Fruit fly (Drosophila melanogaster) whole organism, embryonic: Measurements from ENCODE around the gene Efhc1.1.

Experiments
- ATbp ChIP-seq: fragments of 200-800 bp; sonication (Bioruptor generic); optimal IDR thresholded peaks from 2 replicates; lab custom pipeline; 2017; ENCODE audit warnings: missing biosample characterization, mild to moderate bottlenecking, missing genetic modification characterization, missing genetic modification reagents
- CG10565 ChIP-seq: fragments of 200-800 bp; sonication (Bioruptor generic); optimal IDR thresholded peaks from 3 replicates; lab custom pipeline; 2016; ENCODE audit warnings: missing biosample characterization, mild to moderate bottlenecking, missing genetic modification characterization
- CG12155 ChIP-seq: fragments of 200-800 bp; sonication (Bioruptor generic); optimal IDR thresholded peaks from 3 replicates; lab custom pipeline; 2016; ENCODE audit warnings: missing biosample characterization, missing genetic modification characterization
- CG13424 ChIP-seq: fragments of 200-800 bp; sonication (Bioruptor generic); optimal IDR thresholded peaks from 2 replicates; lab custom pipeline; 2019; ENCODE audit warnings: missing biosample characterization, mild to moderate bottlenecking, missing genetic modification characterization, moderate library complexity
- CG16815 ChIP-seq: fragments of 200-800 bp; sonication (Bioruptor generic); optimal IDR thresholded peaks from 3 replicates; lab custom pipeline; 2017; ENCODE audit warnings: missing biosample characterization, mild to moderate bottlenecking, missing genetic modification characterization
- CG2116 ChIP-seq: fragments of 200-800 bp; sonication (Bioruptor generic); optimal IDR thresholded peaks from 3 replicates; lab custom pipeline; 2018; ENCODE audit warnings: missing biosample characterization, mild to moderate bottlenecking, missing genetic modification characterization
- CG3065 ChIP-seq: fragments of 200-800 bp; sonication (Bioruptor generic); optimal IDR thresholded peaks from 2 replicates; lab custom pipeline; 2016; ENCODE audit warnings: missing biosample characterization, missing genetic modification characterization
- CG33557 ChIP-seq: fragments of 200-800 bp; sonication (Bioruptor generic); optimal IDR thresholded peaks from 2 replicates; lab custom pipeline; 2019; ENCODE audit warnings: missing biosample characterization, mild to moderate bottlenecking, missing genetic modification characterization, moderate library complexity
- CG4617 ChIP-seq: fragments of 200-800 bp; sonication (Bioruptor generic); optimal IDR thresholded peaks from 3 replicates; lab custom pipeline; 2016; ENCODE audit warnings: missing biosample characterization, missing genetic modification characterization, borderline replicate concordance
- CG5180 ChIP-seq: fragments of 200-800 bp; sonication (Bioruptor generic); optimal IDR thresholded peaks from 3 replicates; lab custom pipeline; 2017; ENCODE audit warnings: missing biosample characterization, missing genetic modification characterization, mild to moderate bottlenecking, moderate library complexity, missing genetic modification reagents
- CG5245 ChIP-seq: fragments of 200-800 bp; sonication (Bioruptor generic); optimal IDR thresholded peaks from 3 replicates; lab custom pipeline; 2016; ENCODE audit warnings: missing biosample characterization, missing genetic modification characterization
- CG6175 ChIP-seq: fragments of 200-800 bp; sonication (Bioruptor generic); IDR thresholded peaks from 3 replicates; pipeline ENCODE4 v1.3.6; 2022; ENCODE audit warnings: missing biosample characterization, missing genetic modification characterization
- CG6689 ChIP-seq: fragments of 200-800 bp; sonication (Bioruptor generic); IDR thresholded peaks from 2 replicates; pipeline ENCODE4 v1.3.6; 2022; ENCODE audit warnings: missing biosample characterization, missing genetic modification characterization
- CG7745 ChIP-seq: fragments of 200-800 bp; sonication (Bioruptor generic); optimal IDR thresholded peaks from 2 replicates; lab custom pipeline; 2018; ENCODE audit warnings: missing biosample characterization, mild to moderate bottlenecking, missing genetic modification characterization, moderate library complexity
- Dek ChIP-seq: fragments of 200-800 bp; sonication (Bioruptor generic); optimal IDR thresholded peaks from 3 replicates; lab custom pipeline; 2019; ENCODE audit warnings: missing biosample characterization, mild to moderate bottlenecking, missing genetic modification characterization, moderate library complexity
- Doc2 ChIP-seq: fragments of 200-800 bp; sonication (Bioruptor generic); IDR thresholded peaks from 2 replicates; pipeline ENCODE4 v1.3.6; 2022; ENCODE audit warnings: missing biosample characterization, missing genetic modification characterization
- Dp ChIP-seq: fragments of 200-800 bp; sonication (Bioruptor generic); optimal IDR thresholded peaks from 2 replicates; lab custom pipeline; 2018; ENCODE audit warnings: missing biosample characterization, mild to moderate bottlenecking, missing genetic modification characterization, moderate library complexity
- Eip74EF ChIP-seq, 2 experiments: fragments of 200-800 bp in 1 of 2; fragments of >200 bp in 1 of 2; sonication (Bioruptor generic) in 1 of 2; optimal IDR thresholded peaks; 2 replicates each; lab custom pipeline; 2017 to 2019; ENCODE audit warnings: missing biosample characterization in 2 of 2, missing genetic modification characterization in 2 of 2, mild to moderate bottlenecking in 1 of 2, moderate library complexity in 1 of 2
- Fer2 ChIP-seq: fragments of 200-800 bp; sonication (Bioruptor generic); optimal IDR thresholded peaks from 2 replicates; lab custom pipeline; 2018; ENCODE audit warnings: missing biosample characterization, mild to moderate bottlenecking, missing genetic modification characterization, moderate library complexity
- HmgD ChIP-seq: fragments of 200-800 bp; sonication (Bioruptor generic); optimal IDR thresholded peaks from 3 replicates; lab custom pipeline; 2016; ENCODE audit warnings: missing biosample characterization, missing genetic modification characterization
- Lhr ChIP-seq: fragments of 200-800 bp; sonication (Bioruptor generic); optimal IDR thresholded peaks from 3 replicates; lab custom pipeline; 2017; ENCODE audit warnings: mild to moderate bottlenecking, missing biosample characterization, missing genetic modification reagents, missing genetic modification characterization
- MBD-R2 ChIP-seq: fragments of 200-800 bp; sonication (Bioruptor generic); IDR thresholded peaks from 2 replicates; pipeline ENCODE4 v1.3.6; 2022; ENCODE audit warnings: missing biosample characterization, missing genetic modification characterization
- Myb ChIP-seq: fragments of 200-800 bp; sonication (Bioruptor generic); optimal IDR thresholded peaks from 2 replicates; lab custom pipeline; 2016; ENCODE audit warnings: missing biosample characterization, missing genetic modification characterization
- PHDP ChIP-seq: fragments of 200-800 bp; sonication (Bioruptor generic); optimal IDR thresholded peaks from 3 replicates; lab custom pipeline; 2018; ENCODE audit warnings: missing biosample characterization, mild to moderate bottlenecking, missing genetic modification characterization, moderate library complexity
- Rx ChIP-seq: fragments of 200-800 bp; sonication (Bioruptor generic); IDR thresholded peaks from 2 replicates; pipeline ENCODE4 v1.3.6; 2022; ENCODE audit warnings: missing biosample characterization, missing genetic modification characterization
- Scr ChIP-seq: fragments of 200-800 bp; sonication (Bioruptor generic); IDR thresholded peaks from 2 replicates; pipeline ENCODE4 v1.3.6; 2022; ENCODE audit warnings: missing biosample characterization, missing genetic modification characterization; ENCODE audit not compliant: partially characterized antibody
- amos ChIP-seq: fragments of 200-800 bp; sonication (Bioruptor generic); IDR thresholded peaks from 2 replicates; pipeline ENCODE4 v1.3.6; 2022; ENCODE audit warnings: missing biosample characterization, missing genetic modification characterization; ENCODE audit not compliant: partially characterized antibody
- bsh ChIP-seq, 2 experiments: fragments of 200-800 bp; sonication (Bioruptor generic); optimal IDR thresholded peaks; 2 replicates each; lab custom pipeline; 2017 to 2018; ENCODE audit warnings: mild to moderate bottlenecking in 2 of 2, missing biosample characterization in 2 of 2, missing genetic modification characterization in 2 of 2, moderate library complexity in 1 of 2
- crc ChIP-seq: fragments of 200-800 bp; sonication (Bioruptor generic); optimal IDR thresholded peaks from 2 replicates; lab custom pipeline; 2016; ENCODE audit warnings: missing biosample characterization, missing genetic modification characterization
- croc ChIP-seq: fragments of 200-800 bp; sonication (Bioruptor generic); conservative IDR thresholded peaks from 3 replicates; pipeline ENCODE4 v1.3.6; 2022; ENCODE audit warnings: missing biosample characterization, missing genetic modification characterization
- dpn ChIP-seq, 2 experiments: fragments of 200-800 bp; sonication (Bioruptor generic); optimal IDR thresholded peaks; 3 replicates each; lab custom pipeline; 2016; ENCODE audit warnings: missing biosample characterization in 2 of 2, missing genetic modification characterization in 2 of 2
- ems ChIP-seq: fragments of 200-800 bp; sonication (Bioruptor generic); optimal IDR thresholded peaks from 3 replicates; lab custom pipeline; 2016; ENCODE audit warnings: missing biosample characterization, missing genetic modification characterization
- eve ChIP-seq, 2 experiments: fragments of >200 bp; optimal IDR thresholded peaks; 2 replicates each; lab custom pipeline; 2017; ENCODE audit warnings: missing biosample characterization in 2 of 2, missing genetic modification characterization in 2 of 2
- fu2 ChIP-seq: fragments of 200-800 bp; sonication (Bioruptor generic); optimal IDR thresholded peaks from 2 replicates; lab custom pipeline; 2016; ENCODE audit warnings: missing biosample characterization, missing genetic modification characterization
- grau ChIP-seq: fragments of 200-800 bp; optimal IDR thresholded peaks from 3 replicates; lab custom pipeline; 2019; ENCODE audit warnings: missing biosample characterization, mild to moderate bottlenecking, missing genetic modification characterization, moderate library complexity
- hb ChIP-seq: fragments of 200-800 bp; sonication (Bioruptor generic); IDR thresholded peaks from 3 replicates; pipeline ENCODE4 v1.3.6; 2022; ENCODE audit warnings: missing biosample characterization, missing genetic modification characterization; ENCODE audit not compliant: partially characterized antibody
- hkb ChIP-seq, 2 experiments: fragments of 200-800 bp in 1 of 2; fragments of >200 bp in 1 of 2; sonication (Bioruptor generic) in 1 of 2; IDR thresholded peaks in 1 of 2; optimal IDR thresholded peaks in 1 of 2; 2 replicates each; pipeline versions ENCODE4 v1.3.6 to Lab custom; 2017 to 2022; ENCODE audit warnings: missing biosample characterization in 1 of 2, missing genetic modification characterization in 1 of 2
- hth ChIP-seq: fragments of >200 bp; optimal IDR thresholded peaks from 2 replicates; lab custom pipeline; 2017; ENCODE audit warnings: inconsistent platforms
- knrl ChIP-seq: fragments of 200-800 bp; sonication (Bioruptor generic); IDR thresholded peaks from 3 replicates; pipeline ENCODE4 v1.3.6; 2022; ENCODE audit warnings: missing biosample characterization, missing genetic modification characterization; ENCODE audit not compliant: partially characterized antibody
- lab ChIP-seq: fragments of 200-800 bp; sonication (Bioruptor generic); optimal IDR thresholded peaks from 3 replicates; lab custom pipeline; 2017; ENCODE audit warnings: missing biosample characterization, missing genetic modification characterization, mild to moderate bottlenecking, moderate library complexity, missing genetic modification reagents
- lov ChIP-seq, 2 experiments: fragments of 200-800 bp in 1 of 2; fragments of >200 bp in 1 of 2; sonication (Bioruptor generic) in 1 of 2; IDR thresholded peaks in 1 of 2; optimal IDR thresholded peaks in 1 of 2; 2 replicates in 1 of 2; 3 replicates in 1 of 2; pipeline versions ENCODE4 v1.3.6 to Lab custom; 2017 to 2022; ENCODE audit warnings: missing biosample characterization in 1 of 2, missing genetic modification characterization in 1 of 2
- seq ChIP-seq: fragments of 200-800 bp; sonication (Bioruptor generic); IDR thresholded peaks from 2 replicates; pipeline ENCODE4 v1.3.6; 2022; ENCODE audit warnings: missing biosample characterization, missing genetic modification characterization
- slp2 ChIP-seq: fragments of 200-800 bp; sonication (Bioruptor generic); optimal IDR thresholded peaks from 2 replicates; lab custom pipeline; 2016; ENCODE audit warnings: missing biosample characterization, missing genetic modification characterization
- sna ChIP-seq: fragments of 200-800 bp; sonication (Bioruptor generic); IDR thresholded peaks from 2 replicates; pipeline ENCODE4 v1.3.6; 2022; ENCODE audit warnings: missing biosample characterization, missing genetic modification characterization; ENCODE audit not compliant: partially characterized antibody
- so ChIP-seq: fragments of 200-800 bp; sonication (Bioruptor generic); IDR thresholded peaks from 3 replicates; pipeline ENCODE4 v1.3.6; 2022; ENCODE audit warnings: missing biosample characterization, missing genetic modification characterization
- sqz ChIP-seq: fragments of 200-800 bp; sonication (Bioruptor generic); optimal IDR thresholded peaks from 3 replicates; lab custom pipeline; 2018; ENCODE audit warnings: missing biosample characterization, mild to moderate bottlenecking, missing genetic modification characterization
- stc ChIP-seq: fragments of 200-800 bp; sonication (Bioruptor generic); IDR thresholded peaks from 2 replicates; pipeline ENCODE4 v1.3.6; 2022; ENCODE audit warnings: missing biosample characterization, missing genetic modification characterization
- tup ChIP-seq: fragments of 200-800 bp; sonication (Bioruptor generic); optimal IDR thresholded peaks from 2 replicates; lab custom pipeline; 2016; ENCODE audit warnings: missing biosample characterization, mild to moderate bottlenecking, missing genetic modification characterization, moderate library complexity
- unpg ChIP-seq: fragments of 200-800 bp; sonication (Bioruptor generic); optimal IDR thresholded peaks from 3 replicates; lab custom pipeline; 2018; ENCODE audit warnings: missing biosample characterization, mild to moderate bottlenecking, missing genetic modification characterization, moderate library complexity
- zfh2 ChIP-seq: fragments of 200-800 bp; sonication (Bioruptor generic); optimal IDR thresholded peaks from 2 replicates; lab custom pipeline; 2016; ENCODE audit warnings: missing biosample characterization, missing genetic modification characterization

Gene Efhc1.1

dm6 chrX:15762723-15763122 is 20.8 kb downstream of the Efhc1.1 start, which contains the start of gene Polr3A (continued):
- TF ChIP-seq HmgD (no peak), ATbp (GFP tag; lab: Kevin White, UChicago) (no peak), ems (no peak), CG13424 (no peak), Dek (tag; lab: Kevin White, UChicago) (no peak), tup (no peak), CG2116 (GFP tag; lab: Kevin White, UChicago) (peak; percentile 49), CG6175 (GFP tag; lab: Robert Waterston, UW) (no peak), croc (GFP tag; lab: Robert Waterston, UW) (no peak), Rx (GFP tag; lab: Robert Waterston, UW) (no peak), Dp (peak; percentile 65), seq (GFP tag; lab: Robert Waterston, UW) (no peak), CG3065 (no peak), CG6689 (GFP tag; lab: Robert Waterston, UW) (no peak), MBD-R2 (GFP tag; lab: Robert Waterston, UW) (peak; percentile 90), CG4617 (peak; percentile 29), crc (GFP tag; lab: Kevin White, UChicago) (no peak), CG5180 (GFP tag; lab: Kevin White, UChicago) (no peak), knrl (peak; percentile 57), fu2 (GFP tag; lab: Kevin White, UChicago) (no peak), PHDP (tag; lab: Kevin White, UChicago) (no peak), bsh (GFP tag; optimal IDR thresholded peaks at IDR 0.05; lab: Kevin White, UChicago) (no peak), lov (optimal IDR thresholded peaks at IDR 0.05; lab: Kevin White, UChicago) (no peak), lov (GFP tag; IDR thresholded peaks at IDR 0.05; lab: Robert Waterston, UW) (no peak), CG7745 (no peak), Eip74EF (GFP tag; optimal IDR thresholded peaks at IDR 0.05; lab: Kevin White, UChicago) (no peak), Lhr (GFP tag; lab: Kevin White, UChicago) (no peak), hb (GFP tag; lab: Robert Waterston, UW) (no peak), CG12155 (GFP tag; lab: Kevin White, UChicago) (no peak), hth (lab: Kevin White, UChicago) (no peak), Fer2 (tag; lab: Kevin White, UChicago) (no peak), so (GFP tag; lab: Robert Waterston, UW) (no peak), amos (peak; percentile 71), slp2 (GFP tag; lab: Kevin White, UChicago) (no peak), hkb (optimal IDR thresholded peaks at IDR 0.05; lab: Kevin White, UChicago) (no peak), hkb (GFP tag; IDR thresholded peaks at IDR 0.05; lab: Robert Waterston, UW) (no peak), eve (GFP tag; optimal IDR thresholded peaks at IDR 0.05; lab: Kevin White, UChicago) (no peak), sqz (GFP tag; lab: Kevin White, UChicago) (no peak), sna (no peak), Scr (GFP tag; lab: Robert Waterston, UW) (peak; percentile 62), CG5245 (GFP tag; lab: Kevin White, UChicago) (no peak), grau (tag; lab: Kevin White, UChicago) (no peak), CG10565 (GFP tag; lab: Kevin White, UChicago) (no peak), stc (GFP tag; lab: Robert Waterston, UW) (no peak), CG33557 (no peak), zfh2 (GFP tag; lab: Kevin White, UChicago) (no peak), unpg (no peak), Doc2 (no peak), Myb (GFP tag; lab: Kevin White, UChicago) (peak; percentile 15), CG16815 (GFP tag; lab: Kevin White, UChicago) (no peak), lab (GFP tag; lab: Kevin White, UChicago) (no peak), dpn (GFP tag; optimal IDR thresholded peaks at IDR 0.05; lab: Kevin White, UChicago) (no peak)
